Worm (Caenorhabditis elegans): ENCODE data around the gene C35A11.2.

DNA sequence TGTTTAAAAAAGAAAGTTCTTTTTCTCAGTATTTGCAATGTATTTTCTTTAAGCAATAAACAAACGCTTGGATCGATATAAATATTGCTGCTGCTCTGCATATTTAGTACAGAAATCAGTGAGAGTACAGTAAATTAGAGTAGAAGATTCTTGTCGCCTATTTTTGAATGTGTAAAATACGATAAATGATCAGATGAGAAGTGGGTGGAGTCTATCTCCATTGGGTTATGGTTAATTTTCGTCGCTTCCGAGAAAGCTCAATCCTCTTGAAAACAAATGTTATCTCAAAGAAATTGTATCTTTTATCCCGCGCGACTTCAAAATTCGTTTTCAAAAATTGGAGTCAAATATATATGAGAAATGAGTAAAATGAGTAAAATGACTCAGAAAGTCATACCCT, 27.3 kb upstream of the C35A11.2 start, which contains the start of gene nhr-216:
- no peak for TF ChIP-seq him-1 (tag; optimal IDR thresholded peaks at IDR 0.05)
- no peak for TF ChIP-seq W03F9.2 (tag; optimal IDR thresholded peaks at IDR 0.05)

All from whole organism, L4/young adult.